Fruit fly (Drosophila melanogaster) whole organism, embryonic: Measurements from ENCODE around the gene Mgat4b.

Experiments
- Bteb2 ChIP-seq: fragments of 200-800 bp; sonication (Bioruptor generic); optimal IDR thresholded peaks from 2 replicates; lab custom pipeline; 2016; ENCODE audit warnings: missing biosample characterization, missing genetic modification characterization
- CG11695 ChIP-seq: fragments of 200-800 bp; sonication (Bioruptor generic); IDR thresholded peaks from 3 replicates; pipeline ENCODE4 v1.3.6; 2022; ENCODE audit warnings: missing biosample characterization, missing genetic modification characterization
- CG11696 ChIP-seq: fragments of 200-800 bp; sonication (Bioruptor generic); IDR thresholded peaks from 2 replicates; pipeline ENCODE4 v1.3.6; 2022; ENCODE audit warnings: missing biosample characterization, missing genetic modification characterization
- CG12659 ChIP-seq: fragments of 200-800 bp; sonication (Bioruptor generic); optimal IDR thresholded peaks from 3 replicates; lab custom pipeline; 2017; ENCODE audit warnings: mild to moderate bottlenecking, missing biosample characterization, missing genetic modification reagents, missing genetic modification characterization
- CG12942 ChIP-seq: fragments of 200-800 bp; sonication (Bioruptor generic); optimal IDR thresholded peaks from 3 replicates; lab custom pipeline; 2016; ENCODE audit warnings: missing biosample characterization, missing genetic modification characterization
- CG14014 ChIP-seq: fragments of 200-800 bp; sonication (Bioruptor generic); IDR thresholded peaks from 2 replicates; pipeline ENCODE4 v1.3.6; 2022; ENCODE audit warnings: missing biosample characterization, missing genetic modification characterization
- CG14965 ChIP-seq: fragments of 200-800 bp; sonication (Bioruptor generic); optimal IDR thresholded peaks from 2 replicates; lab custom pipeline; 2016; ENCODE audit warnings: missing biosample characterization, missing genetic modification characterization, borderline replicate concordance
- CG16815 ChIP-seq: fragments of 200-800 bp; sonication (Bioruptor generic); optimal IDR thresholded peaks from 3 replicates; lab custom pipeline; 2017; ENCODE audit warnings: missing biosample characterization, mild to moderate bottlenecking, missing genetic modification characterization
- CG1792 ChIP-seq: fragments of 200-800 bp; sonication (Bioruptor generic); optimal IDR thresholded peaks from 2 replicates; lab custom pipeline; 2016; ENCODE audit warnings: missing biosample characterization, missing genetic modification characterization
- CG2120 ChIP-seq: fragments of 200-800 bp; sonication (Bioruptor generic); optimal IDR thresholded peaks from 3 replicates; lab custom pipeline; 2016; ENCODE audit warnings: missing biosample characterization, missing genetic modification characterization
- CG2129 ChIP-seq: fragments of 200-800 bp; sonication (Bioruptor generic); IDR thresholded peaks from 2 replicates; pipeline ENCODE4 v1.3.6; 2022; ENCODE audit warnings: missing biosample characterization, missing genetic modification characterization; ENCODE audit not compliant: partially characterized antibody
- CG2712 ChIP-seq: fragments of 200-800 bp; optimal IDR thresholded peaks from 3 replicates; lab custom pipeline; 2019; ENCODE audit warnings: missing biosample characterization, mild to moderate bottlenecking, missing genetic modification characterization, moderate library complexity
- CG2889 ChIP-seq: fragments of 200-800 bp; sonication (Bioruptor generic); IDR thresholded peaks from 3 replicates; pipeline ENCODE4 v1.3.6; 2022; ENCODE audit warnings: missing biosample characterization, missing genetic modification characterization
- CG33557 ChIP-seq: fragments of 200-800 bp; sonication (Bioruptor generic); optimal IDR thresholded peaks from 2 replicates; lab custom pipeline; 2019; ENCODE audit warnings: missing biosample characterization, mild to moderate bottlenecking, missing genetic modification characterization, moderate library complexity
- CG3726 ChIP-seq: fragments of 200-800 bp; sonication (Bioruptor generic); IDR thresholded peaks from 3 replicates; pipeline ENCODE4, ENCODE4 v1.3.6; 2022; ENCODE audit warnings: missing biosample characterization, missing genetic modification characterization
- CG4820 ChIP-seq: fragments of 200-800 bp; sonication (Bioruptor generic); optimal IDR thresholded peaks from 3 replicates; lab custom pipeline; 2016; ENCODE audit warnings: missing biosample characterization, missing genetic modification characterization
- CG7357 ChIP-seq: fragments of 200-800 bp; sonication (Bioruptor generic); IDR thresholded peaks from 3 replicates; pipeline ENCODE4 v1.3.6; 2022; ENCODE audit warnings: missing biosample characterization, missing genetic modification characterization
- CG7963 ChIP-seq: fragments of 200-800 bp; sonication (Bioruptor generic); IDR thresholded peaks from 3 replicates; pipeline ENCODE4 v1.3.6; 2022; ENCODE audit warnings: missing biosample characterization, missing genetic modification characterization; ENCODE audit not compliant: partially characterized antibody
- CG9876 ChIP-seq: fragments of 200-800 bp; sonication (Bioruptor generic); optimal IDR thresholded peaks from 2 replicates; lab custom pipeline; 2016; ENCODE audit warnings: missing biosample characterization, missing genetic modification characterization
- CG9932 ChIP-seq: fragments of 200-800 bp; sonication (Bioruptor generic); IDR thresholded peaks from 2 replicates; pipeline ENCODE4 v1.3.6; 2022; ENCODE audit warnings: missing biosample characterization, missing genetic modification characterization
- Camta ChIP-seq: fragments of 200-800 bp; sonication (Bioruptor generic); optimal IDR thresholded peaks from 2 replicates; lab custom pipeline; 2016; ENCODE audit warnings: missing biosample characterization, missing genetic modification characterization
- CkIIα-i1 ChIP-seq: fragments of 200-800 bp; sonication (Bioruptor generic); IDR thresholded peaks from 2 replicates; pipeline ENCODE4 v1.3.6; 2022; ENCODE audit warnings: missing biosample characterization, missing genetic modification characterization
- D ChIP-seq, 2 experiments: fragments of 200-800 bp in 1 of 2; fragments of >200 bp in 1 of 2; sonication (Bioruptor generic) in 1 of 2; optimal IDR thresholded peaks; 2 replicates in 1 of 2; 3 replicates in 1 of 2; lab custom pipeline; 2017; ENCODE audit warnings: mild to moderate bottlenecking in 1 of 2, missing biosample characterization in 1 of 2, missing genetic modification characterization in 1 of 2, missing genetic modification reagents in 1 of 2
- Dll ChIP-seq: fragments of 200-800 bp; sonication (Bioruptor generic); IDR thresholded peaks from 4 replicates; pipeline ENCODE4 v1.3.6; 2022; ENCODE audit warnings: missing biosample characterization, missing genetic modification characterization; ENCODE audit not compliant: partially characterized antibody
- E2f1 ChIP-seq: fragments of 200-800 bp; sonication (Bioruptor generic); IDR thresholded peaks from 2 replicates; pipeline ENCODE4 v1.3.6; 2022; ENCODE audit warnings: missing biosample characterization, missing genetic modification characterization
- Elba2 ChIP-seq: fragments of 200-800 bp; sonication (Bioruptor generic); optimal IDR thresholded peaks from 3 replicates; lab custom pipeline; 2016; ENCODE audit warnings: missing biosample characterization, missing genetic modification characterization
- HHEX ChIP-seq: fragments of 200-800 bp; sonication (Bioruptor generic); optimal IDR thresholded peaks from 3 replicates; lab custom pipeline; 2017; ENCODE audit warnings: missing biosample characterization, mild to moderate bottlenecking, missing genetic modification characterization, missing genetic modification reagents
- HLH4C ChIP-seq: fragments of 200-800 bp; sonication (Bioruptor generic); IDR thresholded peaks from 3 replicates; pipeline ENCODE4 v1.3.6; 2022; ENCODE audit warnings: missing biosample characterization, missing genetic modification characterization; ENCODE audit not compliant: partially characterized antibody
- Hr51 ChIP-seq, 2 experiments: fragments of 200-800 bp; sonication (Bioruptor generic); optimal IDR thresholded peaks; 2 replicates in 1 of 2; 3 replicates in 1 of 2; lab custom pipeline; 2016 to 2018; ENCODE audit warnings: missing biosample characterization in 2 of 2, missing genetic modification characterization in 2 of 2, mild to moderate bottlenecking in 1 of 2, moderate library complexity in 1 of 2
- Mad ChIP-seq: fragments of 200-800 bp; sonication (Bioruptor generic); optimal IDR thresholded peaks from 2 replicates; lab custom pipeline; 2016; ENCODE audit warnings: missing biosample characterization, missing genetic modification characterization
- Nf-YA ChIP-seq: fragments of 200-800 bp; sonication (Bioruptor generic); IDR thresholded peaks from 2 replicates; pipeline ENCODE4 v1.3.6; 2022; ENCODE audit warnings: missing biosample characterization, missing genetic modification characterization
- ab ChIP-seq: fragments of 200-800 bp; sonication (Bioruptor generic); optimal IDR thresholded peaks from 2 replicates; lab custom pipeline; 2016; ENCODE audit warnings: missing biosample characterization, missing genetic modification characterization
- aop ChIP-seq: fragments of 200-800 bp; sonication (Bioruptor generic); IDR thresholded peaks from 2 replicates; pipeline ENCODE4 v1.3.6; 2022; ENCODE audit warnings: missing biosample characterization, missing genetic modification characterization
- cato ChIP-seq: fragments of 200-800 bp; sonication (Bioruptor generic); optimal IDR thresholded peaks from 2 replicates; lab custom pipeline; 2016; ENCODE audit warnings: missing biosample characterization, missing genetic modification characterization, borderline replicate concordance
- dimm ChIP-seq: fragments of 200-800 bp; sonication (Bioruptor generic); IDR thresholded peaks from 2 replicates; pipeline ENCODE4 v1.3.6; 2022; ENCODE audit warnings: missing biosample characterization, missing genetic modification characterization
- disco-r ChIP-seq: fragments of 200-800 bp; sonication (Bioruptor generic); optimal IDR thresholded peaks from 2 replicates; lab custom pipeline; 2016; ENCODE audit warnings: missing biosample characterization, missing genetic modification characterization
- gcm2 ChIP-seq: fragments of 200-800 bp; sonication (Bioruptor generic); optimal IDR thresholded peaks from 2 replicates; lab custom pipeline; 2016; ENCODE audit warnings: missing biosample characterization, missing genetic modification characterization
- gsb ChIP-seq: fragments of 200-800 bp; sonication (Bioruptor generic); IDR thresholded peaks from 2 replicates; pipeline ENCODE4 v1.3.6; 2022; ENCODE audit warnings: missing biosample characterization, missing genetic modification characterization
- gt ChIP-seq: fragments of 200-800 bp; sonication (Bioruptor generic); IDR thresholded peaks from 2 replicates; pipeline ENCODE4 v1.3.6; 2022; ENCODE audit warnings: missing biosample characterization, missing genetic modification characterization
- nerfin-1 ChIP-seq: fragments of 200-800 bp; sonication (Bioruptor generic); optimal IDR thresholded peaks from 3 replicates; lab custom pipeline; 2019; ENCODE audit warnings: missing biosample characterization, mild to moderate bottlenecking, missing genetic modification characterization, moderate library complexity
- nerfin-2 ChIP-seq: fragments of 200-800 bp; sonication (Bioruptor generic); IDR thresholded peaks from 2 replicates; pipeline ENCODE4 v1.3.6; 2022; ENCODE audit warnings: missing biosample characterization, missing genetic modification characterization; ENCODE audit not compliant: partially characterized antibody
- nom ChIP-seq: fragments of 200-800 bp; sonication (Bioruptor generic); optimal IDR thresholded peaks from 2 replicates; lab custom pipeline; 2017; ENCODE audit warnings: missing biosample characterization, missing genetic modification characterization, mild to moderate bottlenecking, moderate library complexity, missing genetic modification reagents
- org-1 ChIP-seq: fragments of 200-800 bp; sonication (Bioruptor generic); optimal IDR thresholded peaks from 2 replicates; lab custom pipeline; 2017; ENCODE audit warnings: missing biosample characterization, missing genetic modification characterization
- repo ChIP-seq: fragments of 200-800 bp; sonication (Bioruptor generic); optimal IDR thresholded peaks from 2 replicates; lab custom pipeline; 2016; ENCODE audit warnings: missing biosample characterization, missing genetic modification characterization
- rib ChIP-seq: fragments of 200-800 bp; sonication (Bioruptor generic); IDR thresholded peaks from 2 replicates; pipeline ENCODE4 v1.3.6; 2022; ENCODE audit warnings: missing biosample characterization, missing genetic modification characterization
- slbo ChIP-seq: fragments of 200-800 bp; sonication (Bioruptor generic); IDR thresholded peaks from 2 replicates; pipeline ENCODE4 v1.3.6; 2022; ENCODE audit warnings: missing biosample characterization, missing genetic modification characterization
- tin ChIP-seq: fragments of 200-800 bp; sonication (Bioruptor generic); optimal IDR thresholded peaks from 3 replicates; lab custom pipeline; 2016; ENCODE audit warnings: missing biosample characterization, missing genetic modification characterization
- vfl ChIP-seq: fragments of 200-800 bp; sonication (Bioruptor generic); optimal IDR thresholded peaks from 2 replicates; lab custom pipeline; 2016; ENCODE audit warnings: missing biosample characterization, missing genetic modification characterization
- vnd ChIP-seq: fragments of 200-800 bp; sonication (Bioruptor generic); IDR thresholded peaks from 3 replicates; pipeline ENCODE4 v1.3.6; 2022; ENCODE audit warnings: missing biosample characterization, missing genetic modification characterization; ENCODE audit not compliant: partially characterized antibody
- zen ChIP-seq: fragments of 200-800 bp; sonication (Bioruptor generic); optimal IDR thresholded peaks from 3 replicates; lab custom pipeline; 2018; ENCODE audit warnings: missing biosample characterization, mild to moderate bottlenecking, missing genetic modification characterization, moderate library complexity

Mgat4b gene

DNA sequence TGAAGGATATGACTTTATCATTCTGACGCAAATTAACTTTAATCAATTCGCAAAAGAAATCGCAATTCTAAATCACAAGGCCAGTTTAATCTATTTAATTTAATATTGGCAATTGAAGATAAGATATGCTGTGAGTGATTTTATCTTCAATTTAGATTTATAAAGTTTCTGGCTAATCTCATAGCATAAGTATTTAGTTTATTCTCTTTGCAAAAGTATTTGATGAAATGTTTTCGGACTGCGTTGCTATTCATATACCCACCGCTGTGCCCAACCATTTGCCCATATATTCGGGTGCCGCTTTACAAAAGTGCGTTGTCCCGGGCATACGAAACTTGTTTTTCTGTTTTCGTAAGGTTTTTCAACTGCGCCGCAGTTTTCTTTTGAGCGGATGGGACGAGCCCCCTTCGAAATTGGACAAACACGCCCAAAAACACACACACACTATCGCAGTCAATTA lies 15.9 kb upstream of the Mgat4b start (continued):
- peak; percentile 97 for TF ChIP-seq HHEX
- TF ChIP-seq gcm2 (GFP tag; lab: Kevin White, UChicago), result peak; percentile 87
- TF ChIP-seq Dll (GFP tag; lab: Robert Waterston, UW), result no peak
- TF ChIP-seq CG33557 (GFP tag; lab: Kevin White, UChicago), result peak; percentile 98
- TF ChIP-seq zen (tag; lab: Kevin White, UChicago), result peak; percentile 95
- TF ChIP-seq CG4820 (GFP tag; lab: Kevin White, UChicago), result peak; percentile 96
- TF ChIP-seq CG11695 (GFP tag; lab: Robert Waterston, UW), result peak; percentile 96
- TF ChIP-seq Bteb2 (GFP tag; lab: Kevin White, UChicago), result peak; percentile 94
- TF ChIP-seq ab (GFP tag; lab: Kevin White, UChicago), result peak; percentile 77
- TF ChIP-seq CkIIα-i1, result 0 out of 2 replicates have a peak, but pooled peaks have one; percentile 47
- TF ChIP-seq cato (GFP tag; lab: Kevin White, UChicago), result peak; percentile 94
- peak; percentile 84 for TF ChIP-seq CG7357
- TF ChIP-seq CG14965 (GFP tag; lab: Kevin White, UChicago), result peak; percentile 70
- peak; percentile 82 for TF ChIP-seq gsb (GFP tag; lab: Robert Waterston, UW)
- peak; percentile 93 for TF ChIP-seq Mad
- TF ChIP-seq slbo (GFP tag; lab: Robert Waterston, UW), result peak; percentile 92
- TF ChIP-seq CG7963, result no peak
- TF ChIP-seq HLH4C, result no peak
- TF ChIP-seq Nf-YA (GFP tag; lab: Robert Waterston, UW), result peak; percentile 86
- peak; percentile 78; the same call in 2 of the 3 replicates for TF ChIP-seq CG2889
- TF ChIP-seq rib, result peak; percentile 85
- no peak for TF ChIP-seq vnd (GFP tag; lab: Robert Waterston, UW)
- peak; percentile 96 for TF ChIP-seq CG16815 (GFP tag; lab: Kevin White, UChicago)
- peak; percentile 97 for TF ChIP-seq org-1 (GFP tag; lab: Kevin White, UChicago)
- peak; percentile 99 for TF ChIP-seq CG2712 (tag; lab: Kevin White, UChicago)
- TF ChIP-seq CG11696 (GFP tag; lab: Robert Waterston, UW), result peak; percentile 96
- peak; percentile 64 for TF ChIP-seq dimm (GFP tag; lab: Robert Waterston, UW)
- TF ChIP-seq gt, result peak; percentile 80
- peak; percentile 83 for TF ChIP-seq vfl (GFP tag; lab: Kevin White, UChicago)
- peak; percentile 95 for TF ChIP-seq nerfin-1 (tag; lab: Kevin White, UChicago)
- peak; percentile 92 for TF ChIP-seq disco-r
- peak; percentile 91 for TF ChIP-seq CG14014
- TF ChIP-seq nerfin-2 (GFP tag; lab: Robert Waterston, UW), result no peak
- TF ChIP-seq repo, result peak; percentile 90
- peak; percentile 90 for TF ChIP-seq E2f1 (GFP tag; lab: Robert Waterston, UW)
- TF ChIP-seq CG2120 (GFP tag; lab: Kevin White, UChicago), result peak; percentile 96
- TF ChIP-seq CG3726, result peak; percentile 85
- peak; percentile 95 for TF ChIP-seq Camta (GFP tag; lab: Kevin White, UChicago)
- TF ChIP-seq CG12942 (GFP tag; lab: Kevin White, UChicago), result peak; percentile 93
- peak; percentile 90 to 98 for TF ChIP-seq Hr51 (GFP tag; optimal IDR thresholded peaks at IDR 0.05; lab: Kevin White, UChicago)
- TF ChIP-seq CG12659, result peak; percentile 99
- TF ChIP-seq aop (GFP tag; lab: Robert Waterston, UW), result peak; percentile 59; the same call in 1 of the 2 replicates
- TF ChIP-seq D (optimal IDR thresholded peaks at IDR 0.05; lab: Kevin White, UChicago), result no peak
- peak; percentile 98 for TF ChIP-seq D (GFP tag; optimal IDR thresholded peaks at IDR 0.05; lab: Kevin White, UChicago)
- peak; percentile 89 for TF ChIP-seq CG9932 (GFP tag; lab: Robert Waterston, UW)
- peak; percentile 92 for TF ChIP-seq CG1792 (GFP tag; lab: Kevin White, UChicago)
- no peak for TF ChIP-seq nom (GFP tag; lab: Kevin White, UChicago)
- peak; percentile 95 for TF ChIP-seq tin (GFP tag; lab: Kevin White, UChicago)
- no peak for TF ChIP-seq CG2129 (GFP tag; lab: Robert Waterston, UW)
- peak; percentile 27 for TF ChIP-seq Elba2 (GFP tag; lab: Kevin White, UChicago)
- TF ChIP-seq CG9876 (GFP tag; lab: Kevin White, UChicago), result peak; percentile 77
